Worm (Caenorhabditis elegans): ENCODE measurements around the gene T03F6.6.

DNA sequence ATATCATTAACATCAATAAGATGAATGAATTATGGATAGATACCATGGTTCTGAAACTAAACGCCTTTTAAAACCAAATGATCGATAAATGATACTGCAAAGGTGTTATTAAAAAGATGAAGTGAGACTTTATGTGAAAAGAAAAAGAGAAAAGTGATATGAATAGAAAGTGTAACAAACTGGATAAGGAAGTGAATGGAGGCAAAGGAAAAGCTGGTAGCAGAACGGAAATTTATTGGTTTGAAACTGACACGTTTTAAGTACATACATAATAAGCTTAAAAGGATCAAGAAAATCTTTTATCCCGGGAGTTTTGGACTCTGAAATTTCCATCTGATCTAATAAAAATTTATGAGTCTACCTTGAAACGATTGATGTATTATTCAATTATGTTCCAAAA lies 49.6 kb upstream of the T03F6.6 start, which contains the start of gene bli-5:
- no peak for TF ChIP-seq nhr-77 (tag; optimal IDR thresholded peaks at IDR 0.05)
- TF ChIP-seq fos-1 (tag; optimal IDR thresholded peaks at IDR 0.05) = no peak
